Worm (Caenorhabditis elegans) whole organism, L3 larva: ENCODE data around the gene cal-2.

Experiments
- R02D3.7 ChIP-seq: fragments of 150-350 bp; optimal IDR thresholded peaks from 2 replicates; lab custom pipeline; 2014; ENCODE audit warnings: missing biosample characterization, missing genetic modification characterization
- ama-1 ChIP-seq: fragments of 150-350 bp; optimal IDR thresholded peaks from 2 replicates; lab custom pipeline; 2018
- ceh-16 ChIP-seq: sonication (generic microtip); optimal IDR thresholded peaks from 2 replicates; lab custom pipeline; 2017; ENCODE audit warnings: missing biosample characterization, missing genetic modification characterization
- daf-12 ChIP-seq: fragments of 150-350 bp; optimal IDR thresholded peaks from 2 replicates; lab custom pipeline; 2014; ENCODE audit warnings: missing biosample characterization, missing genetic modification reagents, missing genetic modification characterization
- egl-27 ChIP-seq: sonication (generic microtip); optimal IDR thresholded peaks from 4 replicates; lab custom pipeline; 2017; ENCODE audit warnings: missing biosample characterization, missing genetic modification reagents, missing genetic modification characterization
- egl-5 ChIP-seq: fragments of 150-350 bp; optimal IDR thresholded peaks from 2 replicates; lab custom pipeline; 2017; ENCODE audit warnings: missing biosample characterization, missing genetic modification reagents, missing genetic modification characterization, inconsistent platforms
- elt-2 ChIP-seq: sonication (generic microtip); optimal IDR thresholded peaks from 2 replicates; lab custom pipeline; 2016; ENCODE audit warnings: missing genetic modification reagents, mild to moderate bottlenecking, missing genetic modification characterization, missing compliant biosample characterization
- elt-3 ChIP-seq, 3 experiments: fragments of 150-350 bp in 1 of 3; sonication (generic microtip) in 2 of 3; optimal IDR thresholded peaks; 2 replicates in 2 of 3; 4 replicates in 1 of 3; lab custom pipeline; 2014 to 2017; ENCODE audit warnings: missing biosample characterization in 3 of 3, missing genetic modification characterization in 3 of 3
- eor-1 ChIP-seq, 2 experiments: fragments of 150-350 bp; optimal IDR thresholded peaks; 2 replicates each; lab custom pipeline; 2014 to 2018; ENCODE audit warnings: missing biosample characterization in 2 of 2, missing genetic modification characterization in 2 of 2
- fkh-10 ChIP-seq: sonication (generic microtip); optimal IDR thresholded peaks from 2 replicates; lab custom pipeline; 2017; ENCODE audit warnings: missing biosample characterization, missing genetic modification reagents, missing genetic modification characterization
- hmg-11 ChIP-seq: sonication (generic microtip); optimal IDR thresholded peaks from 2 replicates; lab custom pipeline; 2016; ENCODE audit warnings: missing genetic modification characterization, missing compliant biosample characterization
- jun-1 ChIP-seq: fragments of 150-350 bp; optimal IDR thresholded peaks from 2 replicates; lab custom pipeline; 2014; ENCODE audit warnings: missing biosample characterization, missing genetic modification reagents, missing genetic modification characterization
- lin-15B ChIP-seq: fragments of 150-350 bp; optimal IDR thresholded peaks from 2 replicates; lab custom pipeline; 2014; ENCODE audit warnings: missing biosample characterization, missing genetic modification characterization
- lin-39 ChIP-seq: fragments of 150-350 bp; optimal IDR thresholded peaks from 2 replicates; lab custom pipeline; 2018; ENCODE audit warnings: missing biosample characterization, missing genetic modification reagents, missing genetic modification characterization
- mdl-1 ChIP-seq: fragments of 150-350 bp; optimal IDR thresholded peaks from 2 replicates; lab custom pipeline; 2014; ENCODE audit warnings: missing biosample characterization, missing genetic modification characterization
- mml-1 ChIP-seq: fragments of 150-350 bp; sonication (generic microtip); optimal IDR thresholded peaks from 3 replicates; lab custom pipeline; 2014; ENCODE audit warnings: missing biosample characterization, missing genetic modification characterization
- nfya-1 ChIP-seq: sonication (generic microtip); optimal IDR thresholded peaks from 2 replicates; lab custom pipeline; 2017; ENCODE audit warnings: missing genetic modification characterization, mild to moderate bottlenecking, missing compliant biosample characterization, antibody characterized with exemption, moderate library complexity; ENCODE audit not compliant: insufficient read depth
- nhr-11 ChIP-seq: fragments of 150-350 bp; optimal IDR thresholded peaks from 2 replicates; lab custom pipeline; 2014; ENCODE audit warnings: missing biosample characterization, missing genetic modification characterization
- nhr-12 ChIP-seq: fragments of 150-350 bp; optimal IDR thresholded peaks from 2 replicates; lab custom pipeline; 2014; ENCODE audit warnings: missing biosample characterization, missing genetic modification characterization
- nhr-23 ChIP-seq: fragments of 150-350 bp; optimal IDR thresholded peaks from 2 replicates; lab custom pipeline; 2014; ENCODE audit warnings: missing biosample characterization, missing genetic modification reagents, missing genetic modification characterization
- nhr-237 ChIP-seq: fragments of 150-350 bp; optimal IDR thresholded peaks from 2 replicates; lab custom pipeline; 2014; ENCODE audit warnings: missing biosample characterization, missing genetic modification characterization
- nhr-25 ChIP-seq: sonication (generic microtip); optimal IDR thresholded peaks from 2 replicates; lab custom pipeline; 2017; ENCODE audit warnings: missing biosample characterization, missing genetic modification characterization
- nhr-28 ChIP-seq: fragments of 150-350 bp; optimal IDR thresholded peaks from 2 replicates; lab custom pipeline; 2014; ENCODE audit warnings: missing biosample characterization, missing genetic modification characterization
- nhr-43 ChIP-seq: sonication (generic microtip); optimal IDR thresholded peaks from 2 replicates; lab custom pipeline; 2016; ENCODE audit warnings: mild to moderate bottlenecking, missing genetic modification characterization, missing compliant biosample characterization; ENCODE audit not compliant: poor library complexity, severe bottlenecking
- nhr-67 ChIP-seq: fragments of 150-350 bp; optimal IDR thresholded peaks from 2 replicates; lab custom pipeline; 2014; ENCODE audit warnings: missing biosample characterization, missing genetic modification characterization
- nhr-76 ChIP-seq: fragments of 150-350 bp; sonication (generic microtip); optimal IDR thresholded peaks from 5 replicates; lab custom pipeline; 2014; ENCODE audit warnings: missing biosample characterization, missing genetic modification characterization
- pha-4 ChIP-seq: fragments of 150-350 bp; optimal IDR thresholded peaks from 2 replicates; lab custom pipeline; 2014; ENCODE audit warnings: missing biosample characterization, missing genetic modification reagents, missing genetic modification characterization
- pqm-1 ChIP-seq: fragments of 150-350 bp; optimal IDR thresholded peaks from 2 replicates; lab custom pipeline; 2017; ENCODE audit warnings: missing biosample characterization, missing genetic modification characterization, inconsistent platforms
- skn-1 ChIP-seq: fragments of 150-350 bp; optimal IDR thresholded peaks from 2 replicates; lab custom pipeline; 2014; ENCODE audit warnings: missing biosample characterization, missing genetic modification characterization
- snpc-4 ChIP-seq: fragments of 150-350 bp; optimal IDR thresholded peaks from 2 replicates; lab custom pipeline; 2014; ENCODE audit warnings: missing biosample characterization, missing genetic modification characterization
- tbx-2 ChIP-seq: sonication (generic microtip); optimal IDR thresholded peaks from 2 replicates; lab custom pipeline; 2016; ENCODE audit warnings: mild to moderate bottlenecking, missing genetic modification characterization, missing compliant biosample characterization
- unc-39 ChIP-seq: sonication (generic microtip); optimal IDR thresholded peaks from 4 replicates; lab custom pipeline; 2017; ENCODE audit warnings: missing biosample characterization, missing genetic modification characterization

The cal-2 gene

DNA sequence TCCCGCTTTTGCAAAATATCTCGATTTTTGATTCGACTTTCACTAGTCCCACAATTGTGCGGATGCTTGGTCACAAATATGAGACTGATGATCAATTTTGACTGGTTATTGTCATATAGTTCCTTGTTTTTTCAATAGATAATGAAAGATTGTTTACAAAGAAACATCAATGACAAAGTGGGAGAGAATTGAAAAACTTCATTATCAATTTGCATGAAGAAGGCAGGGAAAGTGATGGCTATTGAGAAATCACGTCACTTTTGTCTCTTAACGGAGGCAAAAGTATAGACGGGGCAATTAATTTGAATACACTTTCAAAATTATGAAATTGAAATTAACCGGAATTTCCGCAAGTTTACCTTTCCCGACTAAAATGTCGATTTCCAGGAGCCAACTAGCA lies 37.3 kb upstream of the cal-2 start:
- peak; percentile 39 for TF ChIP-seq elt-2 (tag; lab: Kevin White, UChicago)
- TF ChIP-seq pqm-1 (tag; lab: Kevin White, UChicago): peak; percentile 62
- no peak for TF ChIP-seq nhr-237 (tag; lab: Kevin White, UChicago)

DNA sequence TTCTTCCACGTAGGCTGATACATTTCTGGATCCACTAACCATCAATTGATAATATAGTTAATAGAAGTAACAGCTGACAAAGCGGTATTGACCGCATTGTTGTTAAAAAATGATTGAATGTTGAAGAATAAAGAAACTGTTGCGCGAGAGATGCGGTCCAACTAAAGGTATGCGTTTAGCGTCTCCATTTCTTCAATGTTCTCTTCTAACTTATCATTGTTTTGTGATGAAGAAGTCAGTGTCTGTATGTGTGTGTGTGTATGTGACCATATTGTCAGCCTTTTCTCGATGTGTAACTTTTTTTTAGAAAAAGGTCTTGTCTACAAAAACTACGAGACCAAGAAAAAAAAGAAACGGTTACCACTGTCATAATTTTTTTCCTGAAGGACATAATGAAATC lies 34.1 kb upstream of the cal-2 start, which contains the start of gene B0457.2:
Gene B0457.2, minus strand, starts transcription at position 101 of the 400 bp plus-strand sequence.
- no peak for TF ChIP-seq egl-27 (tag; lab: Kevin White, UChicago)
- TF ChIP-seq nhr-25: peak; percentile 16

- peak; percentile 56 for TF ChIP-seq nhr-25
- TF ChIP-seq lin-39 (tag; lab: Kevin White, UChicago): peak; percentile 40
- TF ChIP-seq nfya-1 (tag; lab: Kevin White, UChicago): peak; percentile 65
- TF ChIP-seq nhr-237 (tag; lab: Kevin White, UChicago): no peak
- peak; percentile 72 for TF ChIP-seq pha-4 (tag; lab: Kevin White, UChicago)
- no peak for TF ChIP-seq nhr-11 (tag; lab: Kevin White, UChicago)
- peak; percentile 50 for TF ChIP-seq nhr-43 (tag; lab: Kevin White, UChicago)
- TF ChIP-seq nhr-28 (tag; lab: Kevin White, UChicago): no peak
- TF ChIP-seq nhr-67: no peak
- TF ChIP-seq mdl-1 (tag; lab: Kevin White, UChicago): no peak
- TF ChIP-seq nhr-23 (tag; lab: Kevin White, UChicago): peak; percentile 12
- TF ChIP-seq hmg-11 (tag; lab: Kevin White, UChicago): peak; percentile 9
- no peak for TF ChIP-seq jun-1 (tag; lab: Kevin White, UChicago)
- peak; percentile 67 for TF ChIP-seq snpc-4 (tag; lab: Kevin White, UChicago)
- TF ChIP-seq elt-2 (tag; lab: Kevin White, UChicago): peak; percentile 2
- TF ChIP-seq lin-15B (tag; lab: Kevin White, UChicago): peak; percentile 74
- TF ChIP-seq tbx-2 (tag; lab: Kevin White, UChicago): no peak
- TF ChIP-seq fkh-10: no peak
Measured at ce11 chrII:8927253-8927791, 33.2 kb upstream of the cal-2 start, which contains the start of gene cct-2. Gene cct-2 (plus strand): TSS chrII:8927741.

ce11 chrII:8929771-8930170 lies 30.7 kb upstream of the cal-2 start, which contains the start of gene mrpl-50:
Gene mrpl-50 (plus strand): TSS chrII:8929841.
- no peak for TF ChIP-seq nhr-43 (tag; lab: Kevin White, UChicago)
- TF ChIP-seq nhr-237 (tag; lab: Kevin White, UChicago): no peak
- TF ChIP-seq ceh-16 (tag; lab: Kevin White, UChicago): no peak
- no peak for TF ChIP-seq skn-1 (tag; lab: Kevin White, UChicago)
- no peak for TF ChIP-seq mml-1 (tag; lab: Kevin White, UChicago)
- peak; percentile 81 for TF ChIP-seq ama-1 (lab: Kevin White, UChicago)
- no peak for TF ChIP-seq hmg-11 (tag; lab: Kevin White, UChicago)
- TF ChIP-seq, all 47 proteins: peak for 1

- TF ChIP-seq mml-1 (tag; lab: Kevin White, UChicago): no peak
- TF ChIP-seq nhr-76: no peak
- TF ChIP-seq eor-1 (tag; optimal IDR thresholded peaks at IDR 0.05; lab: Kevin White, UChicago): no peak
- TF ChIP-seq daf-12 (tag; lab: Kevin White, UChicago): no peak
- TF ChIP-seq unc-39 (tag; lab: Kevin White, UChicago): no peak
- TF ChIP-seq elt-3 (tag; optimal IDR thresholded peaks at IDR 0.05; lab: Kevin White, UChicago): no peak
- TF ChIP-seq nhr-12 (tag; lab: Kevin White, UChicago): no peak
- TF ChIP-seq pqm-1 (tag; lab: Kevin White, UChicago): no peak
- TF ChIP-seq egl-5: no peak
- TF ChIP-seq R02D3.7: no peak
Measured at ce11 chrII:8930763-8931162, 29.8 kb upstream of the cal-2 start, which contains the start of gene enol-1. Gene enol-1 (plus strand): TSS chrII:8930997.
